Worm (Caenorhabditis elegans) whole organism, L2 larva: ENCODE results near the gene F49F1.5.

ENCODE experiments used
- R02D3.7 ChIP-seq: fragments of 150-350 bp; optimal IDR thresholded peaks from 2 replicates; lab custom pipeline; 2014; ENCODE audit warnings: missing biosample characterization, missing genetic modification characterization
- aly-2 ChIP-seq: fragments of 150-350 bp; optimal IDR thresholded peaks from 2 replicates; lab custom pipeline; 2014; ENCODE audit warnings: missing biosample characterization, missing genetic modification characterization
- dmd-4 ChIP-seq: sonication (generic microtip); optimal IDR thresholded peaks from 2 replicates; lab custom pipeline; 2017; ENCODE audit warnings: missing biosample characterization, missing genetic modification characterization

DNA sequence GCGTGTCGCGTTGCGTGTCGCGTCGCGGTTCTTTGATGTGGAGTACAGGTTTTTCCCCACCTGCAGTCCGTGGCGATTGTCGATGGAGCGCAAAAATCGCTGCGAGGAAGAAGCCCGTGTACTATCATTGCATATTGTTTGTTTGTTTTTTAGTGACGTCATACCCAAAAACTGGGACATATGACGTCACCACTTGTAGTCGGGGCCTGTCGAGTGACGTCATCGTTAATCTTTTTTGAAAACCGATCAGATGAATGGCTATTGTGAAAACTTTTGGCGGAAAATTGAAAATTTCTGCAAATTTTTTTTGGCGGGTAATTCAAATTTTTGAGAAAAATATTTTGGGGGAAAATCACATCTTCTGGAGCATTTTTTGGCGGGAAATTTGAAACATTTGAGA lies 47.1 kb upstream of the F49F1.5 start:
- no peak for TF ChIP-seq aly-2 (tag; lab: Kevin White, UChicago)
- TF ChIP-seq dmd-4 (tag; lab: Kevin White, UChicago): no peak
- no peak for TF ChIP-seq R02D3.7 (tag; lab: Kevin White, UChicago)
